Worm (Caenorhabditis elegans) whole organism, late embryonic: ENCODE measurements around the gene T23E7.2.

Experiments used
- C38D4.7 ChIP-seq: fragments of 200-800 bp; sonication (Bioruptor generic); optimal IDR thresholded peaks from 2 replicates; lab custom pipeline; 2018; ENCODE audit warnings: mild to moderate bottlenecking, missing genetic modification characterization, moderate library complexity, missing compliant biosample characterization
- ama-1 ChIP-seq: fragments of 150-350 bp; optimal IDR thresholded peaks from 2 replicates; lab custom pipeline; 2014
- ceh-19 ChIP-seq: fragments of 200-800 bp; sonication (Bioruptor generic); optimal IDR thresholded peaks from 2 replicates; lab custom pipeline; 2018; ENCODE audit warnings: mild to moderate bottlenecking, missing genetic modification characterization, missing compliant biosample characterization
- ceh-22 ChIP-seq: sonication (generic microtip); optimal IDR thresholded peaks from 2 replicates; lab custom pipeline; 2017; ENCODE audit warnings: missing biosample characterization, missing genetic modification characterization
- ceh-24 ChIP-seq: sonication (generic microtip); optimal IDR thresholded peaks from 2 replicates; lab custom pipeline; 2016; ENCODE audit warnings: mild to moderate bottlenecking, missing genetic modification characterization, missing compliant biosample characterization
- ceh-30 ChIP-seq: fragments of 150-350 bp; optimal IDR thresholded peaks from 2 replicates; lab custom pipeline; 2014; ENCODE audit warnings: missing biosample characterization, missing genetic modification characterization
- ceh-45 ChIP-seq: fragments of 200-800 bp; sonication (Bioruptor generic); IDR thresholded peaks from 2 replicates; pipeline ENCODE4 v1.3.6; 2022; ENCODE audit warnings: missing genetic modification reagents, missing genetic modification characterization, missing compliant biosample characterization
- ceh-48 ChIP-seq: sonication (generic microtip); optimal IDR thresholded peaks from 2 replicates; lab custom pipeline; 2016; ENCODE audit warnings: missing genetic modification characterization, inconsistent platforms, missing compliant biosample characterization
- ceh-9 ChIP-seq: sonication (generic microtip); optimal IDR thresholded peaks from 2 replicates; lab custom pipeline; 2016; ENCODE audit warnings: mild to moderate bottlenecking, missing genetic modification characterization, inconsistent platforms, missing compliant biosample characterization
- che-1 ChIP-seq: sonication (generic microtip); optimal IDR thresholded peaks from 2 replicates; lab custom pipeline; 2016; ENCODE audit warnings: mild to moderate bottlenecking, missing genetic modification characterization, missing compliant biosample characterization
- dmd-4 ChIP-seq: sonication (generic microtip); optimal IDR thresholded peaks from 2 replicates; lab custom pipeline; 2016; ENCODE audit warnings: borderline replicate concordance, missing genetic modification characterization, missing compliant biosample characterization
- dve-1 ChIP-seq: sonication (generic microtip); optimal IDR thresholded peaks from 2 replicates; lab custom pipeline; 2017; ENCODE audit warnings: antibody characterized with exemption, mild to moderate bottlenecking, missing genetic modification characterization, missing compliant biosample characterization
- elt-2 ChIP-seq: sonication (generic microtip); optimal IDR thresholded peaks from 2 replicates; lab custom pipeline; 2016; ENCODE audit warnings: missing genetic modification reagents, missing genetic modification characterization, missing compliant biosample characterization
- elt-4 ChIP-seq: sonication (generic microtip); optimal IDR thresholded peaks from 2 replicates; lab custom pipeline; 2016; ENCODE audit warnings: missing genetic modification characterization, missing compliant biosample characterization
- ets-4 ChIP-seq: sonication (generic microtip); optimal IDR thresholded peaks from 2 replicates; lab custom pipeline; 2016; ENCODE audit warnings: missing genetic modification characterization, missing compliant biosample characterization
- eyg-1 ChIP-seq: sonication (generic microtip); optimal IDR thresholded peaks from 2 replicates; lab custom pipeline; 2016; ENCODE audit warnings: missing genotype, missing genetic modification characterization, missing compliant biosample characterization
- fax-1 ChIP-seq: sonication (generic microtip); optimal IDR thresholded peaks from 2 replicates; lab custom pipeline; 2016; ENCODE audit warnings: missing genotype, missing genetic modification characterization, missing compliant biosample characterization
- fkh-10 ChIP-seq: fragments of 150-350 bp; optimal IDR thresholded peaks from 2 replicates; lab custom pipeline; 2014; ENCODE audit warnings: missing biosample characterization, missing genetic modification reagents, missing genetic modification characterization
- fkh-6 ChIP-seq: sonication (generic microtip); optimal IDR thresholded peaks from 2 replicates; lab custom pipeline; 2016; ENCODE audit warnings: missing genetic modification characterization, missing compliant biosample characterization
- hlh-13 ChIP-seq: fragments of 200-800 bp; sonication (Bioruptor generic); optimal IDR thresholded peaks from 2 replicates; lab custom pipeline; 2018; ENCODE audit warnings: mild to moderate bottlenecking, missing genetic modification characterization, missing compliant biosample characterization
- hlh-15 ChIP-seq: sonication (generic microtip); optimal IDR thresholded peaks from 2 replicates; lab custom pipeline; 2016; ENCODE audit warnings: missing genetic modification characterization, missing compliant biosample characterization
- hlh-6 ChIP-seq: sonication (generic microtip); optimal IDR thresholded peaks from 2 replicates; lab custom pipeline; 2016; ENCODE audit warnings: missing genotype, missing genetic modification characterization, missing compliant biosample characterization
- hlh-8 ChIP-seq: sonication (generic microtip); optimal IDR thresholded peaks from 2 replicates; lab custom pipeline; 2016; ENCODE audit warnings: missing genotype, missing genetic modification characterization, missing compliant biosample characterization
- lin-11 ChIP-seq: fragments of 200-800 bp; sonication (Bioruptor generic); optimal IDR thresholded peaks from 2 replicates; lab custom pipeline; 2018; ENCODE audit warnings: mild to moderate bottlenecking, missing genetic modification characterization, missing compliant biosample characterization
- madf-2 ChIP-seq: sonication (generic microtip); optimal IDR thresholded peaks from 2 replicates; lab custom pipeline; 2017; ENCODE audit warnings: missing genetic modification characterization, missing compliant biosample characterization
- mec-3 ChIP-seq: sonication (generic microtip); optimal IDR thresholded peaks from 2 replicates; lab custom pipeline; 2016; ENCODE audit warnings: borderline replicate concordance, missing genetic modification characterization, missing compliant biosample characterization
- nfya-1 ChIP-seq: sonication (generic microtip); optimal IDR thresholded peaks from 2 replicates; lab custom pipeline; 2017; ENCODE audit warnings: missing genetic modification characterization, mild to moderate bottlenecking, missing compliant biosample characterization, antibody characterized with exemption, moderate library complexity
- nhr-11 ChIP-seq: fragments of 150-350 bp; optimal IDR thresholded peaks from 2 replicates; lab custom pipeline; 2014; ENCODE audit warnings: missing biosample characterization, missing genetic modification characterization
- npax-4 ChIP-seq: sonication (generic microtip); optimal IDR thresholded peaks from 2 replicates; lab custom pipeline; 2016; ENCODE audit warnings: missing genetic modification characterization, missing compliant biosample characterization
- pax-1 ChIP-seq: fragments of 150-350 bp; optimal IDR thresholded peaks from 2 replicates; lab custom pipeline; 2014; ENCODE audit warnings: missing biosample characterization, missing genetic modification characterization
- pha-2 ChIP-seq: sonication (generic microtip); optimal IDR thresholded peaks from 2 replicates; lab custom pipeline; 2017; ENCODE audit warnings: mild to moderate bottlenecking, missing genetic modification characterization, missing compliant biosample characterization
- pha-4 ChIP-seq: fragments of 150-350 bp; optimal IDR thresholded peaks from 2 replicates; lab custom pipeline; 2018; ENCODE audit warnings: missing biosample characterization, missing genetic modification reagents, missing genetic modification characterization
- pqm-1 ChIP-seq: sonication (generic microtip); optimal IDR thresholded peaks from 2 replicates; lab custom pipeline; 2016; ENCODE audit warnings: missing genetic modification characterization, missing compliant biosample characterization
- pros-1 ChIP-seq: fragments of 150-350 bp; optimal IDR thresholded peaks from 2 replicates; lab custom pipeline; 2014; ENCODE audit warnings: missing biosample characterization, missing genetic modification reagents, missing genetic modification characterization
- ref-2 ChIP-seq: sonication (generic microtip); optimal IDR thresholded peaks from 2 replicates; lab custom pipeline; 2016; ENCODE audit warnings: missing genetic modification characterization, missing compliant biosample characterization
- rnt-1 ChIP-seq: sonication (generic microtip); optimal IDR thresholded peaks from 2 replicates; lab custom pipeline; 2016; ENCODE audit warnings: missing genetic modification characterization, missing compliant biosample characterization
- tbx-2 ChIP-seq: sonication (generic microtip); optimal IDR thresholded peaks from 2 replicates; lab custom pipeline; 2016; ENCODE audit warnings: missing genetic modification characterization, missing compliant biosample characterization
- tbx-7 ChIP-seq: sonication (generic microtip); optimal IDR thresholded peaks from 2 replicates; lab custom pipeline; 2016; ENCODE audit warnings: missing genotype, missing genetic modification characterization, missing compliant biosample characterization
- ttx-3 ChIP-seq: sonication (generic microtip); optimal IDR thresholded peaks from 2 replicates; lab custom pipeline; 2016; ENCODE audit warnings: missing genetic modification reagents, missing genetic modification characterization, missing compliant biosample characterization
- unc-3 ChIP-seq, 2 experiments: fragments of 200-800 bp in 1 of 2; sonication (Bioruptor generic) in 1 of 2; sonication (generic microtip) in 1 of 2; conservative IDR thresholded peaks in 1 of 2; optimal IDR thresholded peaks in 1 of 2; 2 replicates each; pipeline versions ENCODE4 v1.3.6 to Lab custom; 2016 to 2022; ENCODE audit warnings: missing compliant biosample characterization in 2 of 2, missing genetic modification characterization in 2 of 2, missing genetic modification reagents in 1 of 2
- unc-55 ChIP-seq: sonication (generic microtip); optimal IDR thresholded peaks from 2 replicates; lab custom pipeline; 2017; ENCODE audit warnings: missing biosample characterization, missing genetic modification reagents, missing genetic modification characterization
- unc-86 ChIP-seq: sonication (generic microtip); optimal IDR thresholded peaks from 2 replicates; lab custom pipeline; 2016; ENCODE audit warnings: missing genetic modification characterization, missing compliant biosample characterization
- ztf-16 ChIP-seq: sonication (generic microtip); optimal IDR thresholded peaks from 2 replicates; lab custom pipeline; 2017; ENCODE audit warnings: missing genetic modification characterization, missing compliant biosample characterization

Gene T23E7.2

DNA sequence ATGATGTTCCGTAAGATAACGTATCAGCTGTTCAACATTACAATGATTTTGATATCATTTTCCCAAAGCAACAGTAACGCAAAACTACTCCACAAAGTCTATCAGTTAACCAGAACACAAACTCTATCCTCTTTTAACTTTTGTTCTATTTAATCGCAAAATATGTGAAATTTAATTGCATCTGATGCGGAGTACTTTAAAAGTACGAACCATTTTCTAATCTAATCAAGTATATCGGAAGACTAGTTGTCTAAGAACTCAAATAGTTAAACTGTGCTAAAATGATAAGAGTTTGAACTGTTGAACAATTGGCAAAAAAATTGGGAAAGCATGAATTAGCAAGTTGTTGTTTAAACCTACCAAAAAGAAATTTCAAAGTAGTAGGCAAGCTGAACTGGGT lies 10.7 kb downstream of the T23E7.2 start:
- TF ChIP-seq hlh-6 (tag; lab: Kevin White, UChicago) (no peak), fkh-10 (GFP tag; lab: Kevin White, UChicago) (no peak), ztf-16 (tag; lab: Kevin White, UChicago) (no peak), fkh-6 (no peak), rnt-1 (no peak), ets-4 (tag; lab: Kevin White, UChicago) (no peak), elt-2 (tag; lab: Kevin White, UChicago) (no peak), dmd-4 (tag; lab: Kevin White, UChicago) (no peak), ceh-45 (GFP tag; lab: Robert Waterston, UW) (no peak), nfya-1 (tag; lab: Kevin White, UChicago) (no peak), pha-2 (no peak), pha-4 (no peak), dve-1 (tag; lab: Kevin White, UChicago) (no peak), ceh-30 (tag; lab: Kevin White, UChicago) (no peak), C38D4.7 (no peak), unc-3 (GFP tag; conservative IDR thresholded peaks at IDR 0.05; lab: Robert Waterston, UW) (no peak), unc-3 (tag; optimal IDR thresholded peaks at IDR 0.05; lab: Kevin White, UChicago) (no peak), che-1 (tag; lab: Kevin White, UChicago) (no peak)

DNA sequence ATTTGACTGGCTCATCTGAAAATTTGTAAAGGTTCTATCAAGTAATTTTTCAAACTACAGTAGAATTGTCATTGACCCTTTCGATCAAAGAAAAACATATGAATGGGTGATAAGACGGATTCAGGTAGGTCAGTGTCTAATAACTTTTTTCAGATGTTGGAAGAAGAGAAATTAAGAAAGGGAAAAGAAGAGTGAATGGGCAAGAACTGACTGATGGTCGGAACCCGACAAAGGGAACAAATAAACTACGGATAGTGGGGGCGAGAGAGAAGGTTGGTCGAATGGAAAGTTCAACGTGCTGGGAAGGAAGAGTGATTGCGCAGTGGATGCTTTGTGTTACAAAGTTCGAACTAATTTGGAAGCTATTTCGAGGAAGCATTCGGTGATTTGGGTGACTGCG lies 11.5 kb downstream of the T23E7.2 start:
- no peak for TF ChIP-seq hlh-8 (tag; lab: Kevin White, UChicago)
- no peak for TF ChIP-seq C38D4.7
- no peak for TF ChIP-seq elt-4 (tag; lab: Kevin White, UChicago)
- TF ChIP-seq che-1 (tag; lab: Kevin White, UChicago) = no peak
- TF ChIP-seq ttx-3 (tag; lab: Kevin White, UChicago) = no peak
- TF ChIP-seq lin-11 (tag; lab: Kevin White, UChicago) = no peak
- TF ChIP-seq ceh-19 = no peak
- TF ChIP-seq ceh-9 (tag; lab: Kevin White, UChicago) = no peak
- TF ChIP-seq tbx-2 = no peak
- TF ChIP-seq madf-2 (tag; lab: Kevin White, UChicago) = no peak
- no peak for TF ChIP-seq npax-4
- no peak for TF ChIP-seq nfya-1 (tag; lab: Kevin White, UChicago)
- TF ChIP-seq ceh-22 = no peak
- no peak for TF ChIP-seq unc-3 (GFP tag; conservative IDR thresholded peaks at IDR 0.05; lab: Robert Waterston, UW)
- TF ChIP-seq unc-3 (tag; optimal IDR thresholded peaks at IDR 0.05; lab: Kevin White, UChicago) = no peak
- no peak for TF ChIP-seq pax-1 (tag; lab: Kevin White, UChicago)
- TF ChIP-seq ceh-48 (tag; lab: Kevin White, UChicago) = no peak

DNA sequence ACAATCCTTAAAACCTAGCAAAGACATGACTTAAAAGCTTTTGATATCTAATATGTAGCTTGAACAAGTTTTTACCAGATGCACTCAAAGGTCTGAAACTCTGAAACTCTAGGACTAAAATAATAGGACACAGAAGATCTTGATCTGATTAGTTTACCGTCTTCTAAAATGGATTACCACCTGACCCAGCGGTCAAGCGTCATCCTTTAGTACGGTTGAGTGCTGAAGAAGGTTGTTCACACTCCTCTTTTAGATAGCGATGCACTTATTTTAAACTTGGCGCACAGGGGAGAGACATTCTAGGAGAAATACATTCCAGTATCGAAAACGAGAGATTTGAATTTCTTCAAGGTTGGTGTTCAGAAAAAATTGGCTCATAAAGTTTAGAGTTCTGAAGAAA lies 12.9 kb downstream of the T23E7.2 start:
- TF ChIP-seq pha-2 = no peak
- TF ChIP-seq tbx-7 (tag; lab: Kevin White, UChicago) = no peak
- no peak for TF ChIP-seq ceh-30 (tag; lab: Kevin White, UChicago)
- no peak for TF ChIP-seq ref-2 (tag; lab: Kevin White, UChicago)
- TF ChIP-seq ceh-24 (tag; lab: Kevin White, UChicago) = no peak
- TF ChIP-seq pros-1 = no peak
- no peak for TF ChIP-seq nhr-11 (tag; lab: Kevin White, UChicago)
- no peak for TF ChIP-seq unc-86 (tag; lab: Kevin White, UChicago)
- no peak for TF ChIP-seq pqm-1 (tag; lab: Kevin White, UChicago)
- TF ChIP-seq elt-4 (tag; lab: Kevin White, UChicago) = no peak
- TF ChIP-seq dve-1 (tag; lab: Kevin White, UChicago) = no peak
- no peak for TF ChIP-seq unc-55 (GFP tag; lab: Kevin White, UChicago)
- no peak for TF ChIP-seq ama-1
- no peak for TF ChIP-seq fax-1 (tag; lab: Kevin White, UChicago)
- no peak for TF ChIP-seq ceh-45 (GFP tag; lab: Robert Waterston, UW)
- TF ChIP-seq mec-3 (tag; lab: Kevin White, UChicago) = no peak
- no peak for TF ChIP-seq hlh-15 (tag; lab: Kevin White, UChicago)
- TF ChIP-seq dmd-4 (tag; lab: Kevin White, UChicago) = no peak
- TF ChIP-seq hlh-13 (GFP tag; lab: Kevin White, UChicago) = no peak
- TF ChIP-seq eyg-1 (tag; lab: Kevin White, UChicago) = no peak
